Fruit fly (Drosophila melanogaster): ENCODE results near the gene CG6333.

CG6333 gene

dm6 chr3L:17430957-17431585 is 55.0 kb downstream of the CG6333 start (continued):
- TF ChIP-seq Oaz (GFP tag; IDR thresholded peaks at IDR 0.05) (no peak), CG1233 (GFP tag; optimal IDR thresholded peaks at IDR 0.05) (no peak), Camta (GFP tag; optimal IDR thresholded peaks at IDR 0.05) (no peak), CG13894 (tag; optimal IDR thresholded peaks at IDR 0.05) (no peak), CG15601 (tag; optimal IDR thresholded peaks at IDR 0.05) (no peak), CG3995 (GFP tag; optimal IDR thresholded peaks at IDR 0.05) (no peak), CG14965 (GFP tag; optimal IDR thresholded peaks at IDR 0.05; ENCODE audit: borderline replicate concordance) (no peak), Abd-B (GFP tag; optimal IDR thresholded peaks at IDR 0.05) (no peak), CG31365 (tag; optimal IDR thresholded peaks at IDR 0.05) (no peak), sob (GFP tag; IDR thresholded peaks at IDR 0.05) (no peak), tap (tag; optimal IDR thresholded peaks at IDR 0.05) (no peak), CG9876 (GFP tag; optimal IDR thresholded peaks at IDR 0.05) (no peak), CG16779 (GFP tag; IDR thresholded peaks at IDR 0.05) (no peak), CG10959 (GFP tag; IDR thresholded peaks at IDR 0.05) (no peak), CG12744 (GFP tag; optimal IDR thresholded peaks at IDR 0.05) (no peak), scrt (GFP tag; optimal IDR thresholded peaks at IDR 0.05) (no peak), CG12155 (GFP tag; optimal IDR thresholded peaks at IDR 0.05) (no peak), Doc3 (GFP tag; IDR thresholded peaks at IDR 0.05; ENCODE audit: partially characterized antibody) (no peak), CG11093 (GFP tag; IDR thresholded peaks at IDR 0.05) (no peak), CG17361 (GFP tag; IDR thresholded peaks at IDR 0.05) (no peak), Deaf1 (tag; optimal IDR thresholded peaks at IDR 0.05) (no peak), CG4360 (GFP tag; IDR thresholded peaks at IDR 0.05) (no peak), zfh2 (GFP tag; optimal IDR thresholded peaks at IDR 0.05) (no peak), CG9609 (GFP tag; optimal IDR thresholded peaks at IDR 0.05) (no peak), ssp (GFP tag; IDR thresholded peaks at IDR 0.05) (no peak), Rfx (GFP tag; IDR thresholded peaks at IDR 0.05) (peak; percentile 33; the same call in 1 of the 2 replicates), CG2116 (GFP tag; optimal IDR thresholded peaks at IDR 0.05) (no peak), NC2β (GFP tag; optimal IDR thresholded peaks at IDR 0.05) (no peak), CG14667 (GFP tag; IDR thresholded peaks at IDR 0.05) (no peak), kni (GFP tag; optimal IDR thresholded peaks at IDR 0.05) (no peak), CG8281 (tag; optimal IDR thresholded peaks at IDR 0.05) (no peak), nmo (GFP tag; optimal IDR thresholded peaks at IDR 0.05) (no peak), CG7372 (GFP tag; IDR thresholded peaks at IDR 0.05) (no peak), vfl (GFP tag; optimal IDR thresholded peaks at IDR 0.05) (no peak), yki (optimal IDR thresholded peaks at IDR 0.05) (no peak), Bteb2 (GFP tag; optimal IDR thresholded peaks at IDR 0.05) (no peak), CG10267 (tag; optimal IDR thresholded peaks at IDR 0.05) (no peak), kah (GFP tag; optimal IDR thresholded peaks at IDR 0.05) (no peak), seq (GFP tag; IDR thresholded peaks at IDR 0.05) (peak; percentile 24; the same call in 1 of the 2 replicates), fd96Cb (tag; optimal IDR thresholded peaks at IDR 0.05) (no peak), CG11723 (GFP tag; optimal IDR thresholded peaks at IDR 0.05) (no peak), CG8359 (GFP tag; optimal IDR thresholded peaks at IDR 0.05; ENCODE audit: borderline replicate concordance) (no peak), ham (GFP tag; IDR thresholded peaks at IDR 0.05) (no peak), repo (GFP tag; optimal IDR thresholded peaks at IDR 0.05) (no peak), CG7786 (GFP tag; optimal IDR thresholded peaks at IDR 0.05) (no peak), nerfin-1 (tag; optimal IDR thresholded peaks at IDR 0.05) (no peak), HmgD (GFP tag; optimal IDR thresholded peaks at IDR 0.05) (no peak), CG10147 (GFP tag; optimal IDR thresholded peaks at IDR 0.05) (peak; percentile 22), CG4730 (GFP tag; IDR thresholded peaks at IDR 0.05) (no peak), lmd (GFP tag; IDR thresholded peaks at IDR 0.05) (no peak), tin (GFP tag; optimal IDR thresholded peaks at IDR 0.05) (no peak), Hand (GFP tag; optimal IDR thresholded peaks at IDR 0.05) (no peak)

All from whole organism, embryonic.